Worm (Caenorhabditis elegans) whole organism, dauer: ENCODE data around the gene W01B6.4.
"Not testable (repeated sequence)": the region's sequence is repeated elsewhere in the genome, so short reads cannot be mapped to it uniquely, and the experiment has no call there.

Experiments
- unc-62 ChIP-seq: sonication (generic microtip); optimal IDR thresholded peaks from 2 replicates; lab custom pipeline; 2017; ENCODE audit warnings: missing biosample characterization, missing genetic modification reagents, missing genetic modification characterization

W01B6.4 gene

DNA sequence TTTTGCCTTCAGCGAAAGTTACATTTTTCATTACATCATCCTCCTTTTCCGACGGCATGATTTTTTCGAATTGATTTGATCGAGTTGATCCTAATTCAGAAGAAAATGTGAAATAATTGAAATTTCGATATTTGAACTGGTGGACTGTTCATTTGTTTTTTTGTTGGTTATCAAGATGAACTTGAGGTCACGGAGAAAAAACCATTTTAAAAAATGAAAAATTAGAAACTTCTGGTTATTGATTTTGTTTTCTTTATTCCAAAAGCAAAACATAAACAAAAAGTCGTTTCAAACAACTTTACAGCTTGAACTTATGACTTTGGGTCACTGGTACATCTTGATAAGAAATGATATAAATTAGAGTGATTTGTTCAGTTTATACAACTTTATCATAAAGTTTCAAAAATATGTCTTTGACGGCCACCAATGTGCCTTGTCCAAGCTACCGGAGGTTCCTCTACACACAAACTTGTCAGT is at the start of gene W01B6.4, which contains the start of gene ttbk-4:
TSS of gene W01B6.4 (plus strand) at position 427 of the 477 bp plus-strand sequence.
TSS of gene ttbk-4 (minus strand) at position 101 of the 477 bp plus-strand sequence.
- TF ChIP-seq unc-62 (GFP tag; lab: Kevin White, UChicago), result no peak

- no peak for TF ChIP-seq unc-62 (GFP tag; lab: Kevin White, UChicago)
These were observed 49.1 kb upstream of the W01B6.4 start for ce11 chrIV:10026129-10026528.

DNA sequence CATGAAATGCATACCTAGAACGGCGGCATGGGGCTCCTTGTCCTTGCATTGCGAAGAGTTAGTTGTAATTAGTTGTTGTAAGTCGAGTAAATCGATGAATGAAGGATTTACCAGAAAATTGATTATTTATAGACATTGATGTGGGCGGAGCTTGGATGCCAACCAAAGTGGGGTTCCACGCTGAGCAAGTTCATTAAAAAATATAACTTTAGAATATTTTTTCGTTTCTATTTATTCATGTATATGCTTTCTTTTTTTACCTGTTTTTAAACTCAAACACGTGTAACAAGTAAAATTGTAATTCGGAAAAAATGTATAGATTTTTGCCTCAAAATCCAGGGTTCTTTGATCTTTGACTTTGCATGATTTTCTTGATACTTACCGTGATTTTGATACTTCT is 47.7 kb upstream of the W01B6.4 start, which contains the start of gene gipc-2:
TSS of gene gipc-2 (minus strand) at position 101 of the 400 bp plus-strand sequence.
- TF ChIP-seq unc-62 (GFP tag; lab: Kevin White, UChicago), result no peak

DNA sequence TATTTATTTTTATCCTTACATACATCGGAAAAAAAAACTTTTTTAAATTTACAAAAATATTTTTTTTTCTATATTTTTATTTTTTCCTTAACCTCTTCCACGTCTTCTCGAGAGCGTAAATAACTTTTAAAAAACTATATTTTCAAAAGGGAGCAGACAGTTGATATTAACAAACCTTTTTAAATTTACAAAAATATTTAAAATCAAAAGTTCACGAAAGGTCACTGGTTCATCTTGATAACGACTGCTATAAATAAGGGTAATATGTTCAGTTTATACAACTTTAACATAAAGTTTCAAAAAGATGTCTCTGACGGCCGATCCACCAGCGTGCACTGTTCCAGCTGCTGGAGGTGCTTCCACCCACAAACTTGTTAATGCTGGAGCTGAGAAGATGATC is 46.5 kb upstream of the W01B6.4 start, which contains the start of the genes F44D12.16 and msd-2:
TSS of gene F44D12.16 (plus strand) at position 301 of the 400 bp plus-strand sequence.
TSS of gene msd-2 (plus strand) at position 305 of the 400 bp plus-strand sequence.
- TF ChIP-seq unc-62 (GFP tag; lab: Kevin White, UChicago), result not testable (repeated sequence)

DNA sequence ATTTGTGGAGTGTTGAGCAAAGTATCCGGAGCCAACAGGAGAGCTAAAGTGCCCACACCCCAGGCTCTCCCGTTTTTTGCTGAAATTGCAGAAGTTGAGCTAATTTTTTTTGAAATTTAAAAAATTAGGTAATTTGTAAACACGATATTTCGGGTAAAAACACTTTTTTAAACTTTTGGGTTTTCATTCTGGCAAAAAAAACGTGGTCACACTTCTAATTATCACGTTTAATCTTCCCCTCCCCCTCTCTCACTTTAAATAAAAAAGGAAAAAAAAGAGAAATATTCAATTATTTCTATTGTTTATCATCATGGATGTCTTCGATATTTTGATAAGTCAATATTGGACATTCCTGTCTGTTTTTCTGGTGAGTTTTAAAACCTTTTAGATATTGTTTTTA is 42.2 kb upstream of the W01B6.4 start, which contains the start of gene F44D12.6:
TSS of gene F44D12.6 (plus strand) at position 301 of the 400 bp plus-strand sequence.
- TF ChIP-seq unc-62 (GFP tag; lab: Kevin White, UChicago), result no peak

DNA sequence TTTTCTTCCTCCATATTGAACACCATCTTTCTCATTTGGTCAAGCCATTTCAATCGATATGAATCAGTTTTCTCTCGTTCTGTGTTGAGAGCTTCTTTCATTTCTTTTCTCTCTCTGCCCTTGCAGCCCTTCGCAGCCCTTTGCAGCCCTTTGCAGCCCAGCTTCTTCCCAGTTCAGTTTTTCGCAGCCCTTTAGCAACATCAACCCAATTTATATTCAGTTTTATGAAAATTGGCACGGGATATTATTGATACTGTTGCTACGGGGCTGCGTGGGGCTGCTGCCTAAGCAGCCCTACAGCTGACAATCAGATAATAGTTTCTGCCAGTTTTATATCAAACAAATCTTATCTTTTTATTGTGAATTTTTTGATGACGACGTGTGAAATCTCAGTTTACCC is 38.3 kb upstream of the W01B6.4 start, which contains the start of gene F44D12.10:
TSS of gene F44D12.10 (minus strand) at position 101 of the 400 bp plus-strand sequence.
- TF ChIP-seq unc-62 (GFP tag; lab: Kevin White, UChicago), result no peak

DNA sequence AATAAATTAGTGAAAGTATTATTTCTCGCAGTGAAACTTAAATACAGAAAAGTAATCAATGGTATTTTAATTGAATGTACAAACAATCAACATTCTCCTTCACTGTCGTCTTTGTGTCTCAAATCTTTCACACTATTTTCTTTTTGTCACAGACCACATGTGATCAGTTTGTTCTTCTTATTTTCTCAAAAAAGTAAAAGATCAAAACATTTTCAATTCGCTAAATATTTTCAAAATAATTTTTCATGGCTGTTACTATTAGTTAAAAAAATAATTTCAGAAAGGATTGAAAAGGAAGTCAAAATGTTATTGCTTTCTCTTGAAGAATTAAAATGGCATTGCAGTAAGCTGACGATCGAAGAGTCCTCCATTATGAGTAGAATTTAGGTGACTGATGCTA is 34.5 kb upstream of the W01B6.4 start, which contains the start of gene dhs-31:
TSS of gene dhs-31 (minus strand) at position 101 of the 400 bp plus-strand sequence.
- no peak for TF ChIP-seq unc-62 (GFP tag; lab: Kevin White, UChicago)

- no peak for TF ChIP-seq unc-62 (GFP tag; lab: Kevin White, UChicago)
These were observed 32.4 kb upstream of the W01B6.4 start, which contains the start of gene frk-1 for ce11 chrIV:10042881-10043280. frk-1 (plus strand) TSS chrIV:10043181.

DNA sequence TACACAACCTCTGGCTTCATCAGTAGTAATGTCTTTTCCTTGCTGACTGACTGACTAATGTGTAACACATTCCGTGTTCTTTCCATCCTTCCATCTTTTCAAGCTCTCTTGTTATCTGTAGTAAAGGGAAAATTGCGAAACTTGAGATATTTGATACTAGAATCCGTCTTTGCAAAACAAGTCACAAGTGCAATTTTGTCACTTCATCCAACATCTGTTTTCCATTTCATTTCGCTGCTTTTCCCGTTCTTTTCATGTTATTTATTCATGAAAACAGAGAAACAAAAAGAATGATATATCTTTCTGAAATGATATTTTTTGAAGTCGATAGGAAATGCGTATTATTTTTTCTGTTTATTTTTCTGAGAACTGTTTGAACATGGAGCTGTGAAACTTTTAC is 29.3 kb upstream of the W01B6.4 start:
- no peak for TF ChIP-seq unc-62 (GFP tag; lab: Kevin White, UChicago)

ce11 chrIV:10047108-10047507 is 28.2 kb upstream of the W01B6.4 start, which contains the start of gene T04B2.3:
T04B2.3 (plus strand) TSS chrIV:10047408.
- TF ChIP-seq unc-62 (GFP tag; lab: Kevin White, UChicago), result no peak

- no peak for TF ChIP-seq unc-62 (GFP tag; lab: Kevin White, UChicago)
These were observed 27.0 kb upstream of the W01B6.4 start for ce11 chrIV:10048268-10048667.

DNA sequence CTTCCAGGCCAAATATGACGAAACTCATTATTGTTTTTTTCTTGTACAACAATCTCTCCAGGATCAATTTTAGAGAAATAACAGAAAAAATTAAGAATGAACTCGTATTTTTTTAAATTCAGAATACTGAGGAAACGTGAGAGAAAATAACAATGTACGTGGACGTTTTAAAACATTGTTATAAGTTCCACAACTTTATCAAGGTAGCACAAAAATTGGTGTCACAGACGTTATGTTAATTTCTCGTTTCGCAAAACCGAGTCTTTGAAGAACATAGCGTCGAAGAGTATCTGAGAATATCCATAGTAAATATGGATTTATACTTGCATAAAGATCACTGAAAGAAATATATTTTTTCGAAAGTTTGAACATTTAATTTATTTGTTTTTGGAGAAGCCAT is 24.2 kb upstream of the W01B6.4 start, which contains the start of gene T04B2.8:
TSS of gene T04B2.8 (minus strand) at position 101 of the 400 bp plus-strand sequence.
- no peak for TF ChIP-seq unc-62 (GFP tag; lab: Kevin White, UChicago)

ce11 chrIV:10053550-10053949 is 21.7 kb upstream of the W01B6.4 start, which contains the start of gene srv-12:
srv-12 (minus strand) TSS chrIV:10053650.
- TF ChIP-seq unc-62 (GFP tag; lab: Kevin White, UChicago), result no peak

ce11 chrIV:10056138-10056537 is 19.1 kb upstream of the W01B6.4 start, which contains the start of gene T04B2.7:
T04B2.7 (minus strand) TSS chrIV:10056238.
- no peak for TF ChIP-seq unc-62 (GFP tag; lab: Kevin White, UChicago)

DNA sequence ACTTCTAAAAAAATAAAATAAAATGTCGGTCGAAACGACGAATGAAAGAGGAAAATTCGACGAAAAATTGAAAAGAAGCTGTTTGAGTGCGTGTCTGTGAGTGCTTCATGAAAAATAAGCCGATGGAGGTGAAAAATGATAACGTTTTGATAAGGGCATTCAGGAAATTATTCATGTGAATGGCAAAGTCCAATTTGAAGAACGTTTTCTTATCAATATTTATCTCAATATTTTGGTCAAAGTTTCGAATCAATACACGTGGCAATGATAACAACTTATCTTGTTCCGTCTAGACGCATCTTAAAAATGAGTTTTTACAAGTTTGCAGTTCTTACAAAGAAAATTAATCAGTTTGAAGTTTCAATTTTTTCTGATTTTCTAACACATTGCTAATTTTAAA is 16.1 kb upstream of the W01B6.4 start:
- no peak for TF ChIP-seq unc-62 (GFP tag; lab: Kevin White, UChicago)

DNA sequence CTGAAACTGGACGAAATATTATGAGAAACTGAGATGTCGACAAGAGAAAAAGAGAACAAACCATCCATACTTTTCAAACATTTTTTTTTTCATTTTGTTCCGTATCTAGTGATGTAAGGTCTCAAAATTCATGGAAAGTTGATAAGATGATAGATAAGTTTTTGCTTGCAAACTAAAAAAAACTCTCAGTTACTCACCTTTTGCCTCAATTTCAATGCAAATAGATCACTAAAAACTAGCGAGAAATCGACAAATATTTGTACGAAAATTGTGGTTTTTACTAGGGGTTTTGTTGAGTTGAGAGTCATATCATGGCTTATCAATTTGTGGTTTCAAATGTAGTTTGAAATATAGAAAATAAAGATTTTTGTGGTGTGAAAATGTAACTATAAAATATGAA is 14.5 kb upstream of the W01B6.4 start:
- no peak for TF ChIP-seq unc-62 (GFP tag; lab: Kevin White, UChicago)

- no peak for TF ChIP-seq unc-62 (GFP tag; lab: Kevin White, UChicago)
These were observed 12.5 kb upstream of the W01B6.4 start, which contains the start of gene ipla-7 for ce11 chrIV:10062728-10063127. ipla-7 (minus strand) TSS chrIV:10062849.
